Fruit fly (Drosophila melanogaster): ENCODE results near the gene Gal.

Gene Gal

DNA sequence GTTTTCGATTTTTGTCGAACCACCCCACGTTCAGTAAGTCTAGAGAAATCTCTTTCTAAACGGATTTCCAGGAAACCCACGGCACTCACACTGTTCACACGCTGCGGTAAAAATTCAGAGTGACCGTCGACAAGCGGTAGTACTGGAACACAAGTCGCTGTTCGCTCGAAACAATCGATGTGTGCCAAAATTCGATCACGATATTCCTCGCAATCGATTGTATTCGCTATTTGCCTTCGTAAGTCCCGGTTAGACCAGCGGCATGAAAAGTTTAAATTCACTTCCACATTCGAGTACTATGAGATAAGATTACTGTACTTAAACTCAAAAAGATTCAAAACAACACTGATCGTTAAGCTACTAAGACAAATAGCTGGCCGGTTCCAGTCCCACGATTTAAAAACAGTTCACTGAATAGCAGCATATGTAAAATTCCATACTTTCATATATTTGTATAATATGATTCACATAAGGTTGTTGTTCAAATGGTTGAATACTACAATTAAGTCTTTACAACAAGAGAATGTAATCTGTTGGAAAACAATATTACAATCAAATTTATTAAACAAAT, 25.7 kb downstream of the Gal start, which contains the start of gene chic (continued):
- TF ChIP-seq CG6175 (GFP tag; IDR thresholded peaks at IDR 0.05): no peak
- TF ChIP-seq ac (GFP tag; optimal IDR thresholded peaks at IDR 0.05): no peak
- no peak for TF ChIP-seq CG12104 (GFP tag; optimal IDR thresholded peaks at IDR 0.05)
- TF ChIP-seq CG13424 (tag; optimal IDR thresholded peaks at IDR 0.05): peak; percentile 37
- TF ChIP-seq CG2712 (tag; optimal IDR thresholded peaks at IDR 0.05): no peak
- no peak for TF ChIP-seq CG11723 (GFP tag; optimal IDR thresholded peaks at IDR 0.05)
- TF ChIP-seq crc (GFP tag; optimal IDR thresholded peaks at IDR 0.05): peak; percentile 6
- TF ChIP-seq CG13287 (GFP tag; IDR thresholded peaks at IDR 0.05; ENCODE audit: partially characterized antibody): no peak
- TF ChIP-seq btn (GFP tag; optimal IDR thresholded peaks at IDR 0.05): no peak
- no peak for TF ChIP-seq amos (GFP tag; IDR thresholded peaks at IDR 0.05; ENCODE audit: partially characterized antibody)
- TF ChIP-seq jigr1 (GFP tag; IDR thresholded peaks at IDR 0.05): no peak
- TF ChIP-seq ttk (GFP tag; IDR thresholded peaks at IDR 0.05): no peak
- TF ChIP-seq Dref (GFP tag; IDR thresholded peaks at IDR 0.05): no peak
- no peak for TF ChIP-seq Hr39 (optimal IDR thresholded peaks at IDR 0.05)
- TF ChIP-seq CG17361 (GFP tag; IDR thresholded peaks at IDR 0.05): no peak
- peak; percentile 14 for TF ChIP-seq CG12659 (GFP tag; optimal IDR thresholded peaks at IDR 0.05)
- TF ChIP-seq Rx (GFP tag; IDR thresholded peaks at IDR 0.05): no peak
- peak; percentile 20 for TF ChIP-seq CG6765 (GFP tag; optimal IDR thresholded peaks at IDR 0.05)
- TF ChIP-seq Hmr (GFP tag; optimal IDR thresholded peaks at IDR 0.05): peak; percentile 34
- TF ChIP-seq vnd (GFP tag; IDR thresholded peaks at IDR 0.05; ENCODE audit: partially characterized antibody): no peak
- no peak for TF ChIP-seq CG10366 (GFP tag; IDR thresholded peaks at IDR 0.05)
- no peak for TF ChIP-seq CG31441 (GFP tag; IDR thresholded peaks at IDR 0.05)
- no peak for TF ChIP-seq Sin3A (optimal IDR thresholded peaks at IDR 0.05)
- TF ChIP-seq CG8478 (optimal IDR thresholded peaks at IDR 0.05): peak; percentile 28
- TF ChIP-seq CG1603 (tag; optimal IDR thresholded peaks at IDR 0.05): peak; percentile 73
- no peak for TF ChIP-seq odd (GFP tag; optimal IDR thresholded peaks at IDR 0.05)
- no peak for TF ChIP-seq grau (tag; optimal IDR thresholded peaks at IDR 0.05)
- no peak for TF ChIP-seq Bdp1 (GFP tag; optimal IDR thresholded peaks at IDR 0.05)
- no peak for TF ChIP-seq gce (GFP tag; IDR thresholded peaks at IDR 0.05)
- no peak for TF ChIP-seq D (optimal IDR thresholded peaks at IDR 0.05)
- no peak for TF ChIP-seq D (GFP tag; optimal IDR thresholded peaks at IDR 0.05)
- no peak for TF ChIP-seq gro (GFP tag; optimal IDR thresholded peaks at IDR 0.05)
- TF ChIP-seq Hr3 (GFP tag; optimal IDR thresholded peaks at IDR 0.05): peak; percentile 6
- TF ChIP-seq ssp (GFP tag; IDR thresholded peaks at IDR 0.05): no peak
- no peak for TF ChIP-seq Bteb2 (GFP tag; optimal IDR thresholded peaks at IDR 0.05)
- no peak for TF ChIP-seq CG14441 (GFP tag; IDR thresholded peaks at IDR 0.05)
- no peak for TF ChIP-seq esg (GFP tag; conservative IDR thresholded peaks at IDR 0.05)
- no peak for TF ChIP-seq CG8765 (GFP tag; IDR thresholded peaks at IDR 0.05)
- TF ChIP-seq tgo (GFP tag; IDR thresholded peaks at IDR 0.05): no peak
- no peak for TF ChIP-seq CG16815 (GFP tag; optimal IDR thresholded peaks at IDR 0.05)
- TF ChIP-seq Stat92E (GFP tag; optimal IDR thresholded peaks at IDR 0.05): peak in 1 of 3 experiments; percentile 93
- no peak for TF ChIP-seq Rfx (GFP tag; IDR thresholded peaks at IDR 0.05)
- TF ChIP-seq mam (GFP tag; optimal IDR thresholded peaks at IDR 0.05): peak; percentile 21
- no peak for TF ChIP-seq Trl (optimal IDR thresholded peaks at IDR 0.05)
- TF ChIP-seq Trl (GFP tag; optimal IDR thresholded peaks at IDR 0.05): peak; percentile 31
- TF ChIP-seq CG2889 (GFP tag; IDR thresholded peaks at IDR 0.05): no peak
- no peak for TF ChIP-seq jumu (GFP tag; optimal IDR thresholded peaks at IDR 0.05)
- no peak for TF ChIP-seq CoRest (tag; optimal IDR thresholded peaks at IDR 0.05)
- peak; percentile 38 for TF ChIP-seq HmgD (GFP tag; optimal IDR thresholded peaks at IDR 0.05)
- peak; percentile 68 for TF ChIP-seq gfzf (GFP tag; optimal IDR thresholded peaks at IDR 0.05)
- no peak for TF ChIP-seq CG2875 (GFP tag; optimal IDR thresholded peaks at IDR 0.05)
- TF ChIP-seq CG4328 (GFP tag; optimal IDR thresholded peaks at IDR 0.05): no peak
- TF ChIP-seq D19B (GFP tag; optimal IDR thresholded peaks at IDR 0.05): no peak

Measured in whole organism, embryonic.